Worm (Caenorhabditis elegans) whole organism, L4 larva: ENCODE measurements around the gene acp-2.

Experiments
- D1046.2 ChIP-seq: fragments of 200-800 bp; sonication (Bioruptor generic); IDR thresholded peaks from 2 replicates; pipeline ENCODE4 v1.3.6; 2022; ENCODE audit warnings: missing genetic modification characterization, missing compliant biosample characterization
- F10B5.3 ChIP-seq: sonication (generic microtip); optimal IDR thresholded peaks from 2 replicates; lab custom pipeline; 2016; ENCODE audit warnings: mild to moderate bottlenecking, missing genetic modification characterization, missing compliant biosample characterization
- F37D6.2 ChIP-seq: sonication (generic microtip); optimal IDR thresholded peaks from 2 replicates; lab custom pipeline; 2016; ENCODE audit warnings: mild to moderate bottlenecking, missing genetic modification characterization, missing compliant biosample characterization
- F49E8.2 ChIP-seq: sonication (generic microtip); optimal IDR thresholded peaks from 2 replicates; lab custom pipeline; 2016; ENCODE audit warnings: missing compliant biosample characterization, mild to moderate bottlenecking, missing genetic modification characterization, borderline replicate concordance
- T26A8.4 ChIP-seq: fragments of 200-800 bp; sonication (Bioruptor generic); IDR thresholded peaks from 2 replicates; pipeline ENCODE4 v1.3.6; 2022; ENCODE audit warnings: missing genetic modification characterization, missing compliant biosample characterization
- Y48G9A.11 ChIP-seq: fragments of 200-800 bp; sonication (Bioruptor generic); IDR thresholded peaks from 2 replicates; pipeline ENCODE4 v1.3.6; 2022; ENCODE audit warnings: missing genetic modification reagents, missing genetic modification characterization, missing compliant biosample characterization
- Y5F2A.4 ChIP-seq: fragments of 200-800 bp; sonication (Bioruptor generic); optimal IDR thresholded peaks from 2 replicates; lab custom pipeline; 2018; ENCODE audit warnings: mild to moderate bottlenecking, missing genetic modification characterization, missing compliant biosample characterization
- ZK546.5 ChIP-seq, 2 experiments: sonication (generic microtip); optimal IDR thresholded peaks; 2 replicates each; lab custom pipeline; 2017; ENCODE audit warnings: missing biosample characterization in 2 of 2, missing genetic modification characterization in 2 of 2
- aha-1 ChIP-seq: fragments of 150-350 bp; peaks from one replicate; lab custom pipeline; 2014; ENCODE audit warnings: missing biosample characterization, missing genetic modification characterization
- aly-2 ChIP-seq: sonication (generic microtip); optimal IDR thresholded peaks from 2 replicates; lab custom pipeline; 2018; ENCODE audit warnings: missing biosample characterization, missing genetic modification characterization
- attf-4 ChIP-seq: sonication (generic microtip); optimal IDR thresholded peaks from 3 replicates; lab custom pipeline; 2017; ENCODE audit warnings: missing biosample characterization, missing genetic modification characterization
- ceh-20 ChIP-seq: fragments of 200-800 bp; sonication (Bioruptor generic); IDR thresholded peaks from 2 replicates; pipeline ENCODE4 v1.3.6; 2022; ENCODE audit warnings: missing genetic modification reagents, missing genetic modification characterization, missing compliant biosample characterization
- ceh-32 ChIP-seq: sonication (generic microtip); optimal IDR thresholded peaks from 2 replicates; lab custom pipeline; 2016; ENCODE audit warnings: mild to moderate bottlenecking, missing genetic modification characterization, missing compliant biosample characterization; ENCODE audit not compliant: poor library complexity
- ctbp-1 ChIP-seq: fragments of 200-800 bp; sonication (Bioruptor generic); IDR thresholded peaks from 2 replicates; pipeline ENCODE4 v1.3.6; 2022; ENCODE audit warnings: missing genetic modification reagents, missing genetic modification characterization, missing compliant biosample characterization
- daf-16 ChIP-seq, 3 experiments: sonication (generic microtip); optimal IDR thresholded peaks; 2 replicates each; lab custom pipeline; 2016 to 2017; ENCODE audit warnings: missing genetic modification characterization in 3 of 3, missing genetic modification reagents in 3 of 3, mild to moderate bottlenecking in 2 of 3, missing compliant biosample characterization in 2 of 3, missing biosample characterization in 1 of 3, moderate library complexity in 1 of 3
- daf-19 ChIP-seq: fragments of 200-800 bp; sonication (Bioruptor generic); conservative IDR thresholded peaks from 2 replicates; pipeline ENCODE4 v1.3.6; 2022; ENCODE audit warnings: missing genetic modification characterization, missing compliant biosample characterization
- dmd-8 ChIP-seq: fragments of 200-800 bp; sonication (Bioruptor generic); IDR thresholded peaks from 2 replicates; pipeline ENCODE4 v1.3.6; 2022; ENCODE audit warnings: missing genetic modification characterization, missing compliant biosample characterization
- dmd-9 ChIP-seq: fragments of 200-800 bp; sonication (Bioruptor generic); IDR thresholded peaks from 2 replicates; pipeline ENCODE4 v1.3.6; 2022; ENCODE audit warnings: missing genetic modification reagents, missing genetic modification characterization, missing compliant biosample characterization
- duxl-1 ChIP-seq: sonication (generic microtip); optimal IDR thresholded peaks from 2 replicates; lab custom pipeline; 2016; ENCODE audit warnings: mild to moderate bottlenecking, missing genetic modification characterization, moderate library complexity, missing compliant biosample characterization; ENCODE audit not compliant: poor library complexity
- fos-1 ChIP-seq: fragments of 150-350 bp; optimal IDR thresholded peaks from 2 replicates; lab custom pipeline; 2014; ENCODE audit warnings: missing biosample characterization, missing genetic modification characterization
- gei-8 ChIP-seq: fragments of 200-800 bp; sonication (Bioruptor generic); optimal IDR thresholded peaks from 2 replicates; lab custom pipeline; 2018; ENCODE audit warnings: mild to moderate bottlenecking, missing genetic modification characterization, missing compliant biosample characterization
- hif-1 ChIP-seq, 2 experiments: sonication (generic microtip); optimal IDR thresholded peaks; 2 replicates each; lab custom pipeline; 2016 to 2017; ENCODE audit warnings: missing compliant biosample characterization in 2 of 2, missing genetic modification characterization in 2 of 2, missing genetic modification reagents in 2 of 2, missing genotype in 2 of 2, mild to moderate bottlenecking in 1 of 2
- hlh-11 ChIP-seq: fragments of 200-800 bp; sonication (Bioruptor generic); optimal IDR thresholded peaks from 2 replicates; lab custom pipeline; 2018; ENCODE audit warnings: mild to moderate bottlenecking, missing genetic modification characterization, missing compliant biosample characterization
- hmg-1.1 ChIP-seq: fragments of 200-800 bp; sonication (Bioruptor generic); IDR thresholded peaks from 2 replicates; pipeline ENCODE4 v1.3.6; 2022; ENCODE audit warnings: missing genetic modification reagents, missing genetic modification characterization, missing compliant biosample characterization
- lim-7 ChIP-seq: fragments of 200-800 bp; sonication (Bioruptor generic); IDR thresholded peaks from 2 replicates; pipeline ENCODE4 v1.3.6; 2022; ENCODE audit warnings: missing genetic modification characterization, missing compliant biosample characterization
- lin-1 ChIP-seq: fragments of 200-800 bp; sonication (Bioruptor generic); IDR thresholded peaks from 2 replicates; pipeline ENCODE4 v1.3.6; 2022; ENCODE audit warnings: missing genetic modification reagents, missing genetic modification characterization, missing compliant biosample characterization
- lsy-2 ChIP-seq, 2 experiments: fragments of 150-350 bp in 1 of 2; sonication (generic microtip) in 1 of 2; optimal IDR thresholded peaks; 2 replicates each; lab custom pipeline; 2014 to 2017; ENCODE audit warnings: missing biosample characterization in 2 of 2, missing genetic modification characterization in 2 of 2
- madf-5 ChIP-seq, 2 experiments: fragments of 200-800 bp; sonication (Bioruptor generic); IDR thresholded peaks; 2 replicates each; pipeline ENCODE4 v1.3.6; 2022; ENCODE audit warnings: missing compliant biosample characterization in 2 of 2, missing genetic modification characterization in 2 of 2
- madf-9 ChIP-seq: fragments of 200-800 bp; sonication (Bioruptor generic); conservative IDR thresholded peaks from 2 replicates; pipeline ENCODE4 v1.3.6; 2022; ENCODE audit warnings: missing genetic modification reagents, missing genetic modification characterization, missing compliant biosample characterization
- mdt-29 ChIP-seq: fragments of 200-800 bp; sonication (Bioruptor generic); IDR thresholded peaks from 2 replicates; pipeline ENCODE4 v1.3.6; 2022; ENCODE audit warnings: missing genetic modification reagents, missing genetic modification characterization, missing compliant biosample characterization
- mes-2 ChIP-seq: sonication (generic microtip); optimal IDR thresholded peaks from 2 replicates; lab custom pipeline; 2016; ENCODE audit warnings: missing genotype, mild to moderate bottlenecking, missing genetic modification characterization, missing compliant biosample characterization; ENCODE audit not compliant: poor library complexity, severe bottlenecking
- mxl-2 ChIP-seq: fragments of 200-800 bp; sonication (Bioruptor generic); conservative IDR thresholded peaks from 2 replicates; pipeline ENCODE4 v1.3.6; 2022; ENCODE audit warnings: missing genetic modification reagents, missing genetic modification characterization, missing compliant biosample characterization
- nhr-10 ChIP-seq: fragments of 150-350 bp; optimal IDR thresholded peaks from 2 replicates; lab custom pipeline; 2014; ENCODE audit warnings: missing biosample characterization, missing genetic modification characterization
- nhr-102 ChIP-seq: sonication (generic microtip); optimal IDR thresholded peaks from 2 replicates; lab custom pipeline; 2016; ENCODE audit warnings: mild to moderate bottlenecking, missing genetic modification characterization, moderate library complexity, missing compliant biosample characterization
- nhr-11 ChIP-seq: fragments of 150-350 bp; optimal IDR thresholded peaks from 2 replicates; lab custom pipeline; 2014; ENCODE audit warnings: missing biosample characterization, missing genetic modification characterization
- nhr-28 ChIP-seq: fragments of 150-350 bp; optimal IDR thresholded peaks from 2 replicates; lab custom pipeline; 2014; ENCODE audit warnings: missing biosample characterization, missing genetic modification characterization
- nhr-41 ChIP-seq: fragments of 200-800 bp; sonication (Bioruptor generic); IDR thresholded peaks from 2 replicates; pipeline ENCODE4 v1.3.6; 2022; ENCODE audit warnings: missing genetic modification reagents, missing genetic modification characterization, missing compliant biosample characterization
- nhr-42 ChIP-seq: fragments of 200-800 bp; sonication (Bioruptor generic); IDR thresholded peaks from 2 replicates; pipeline ENCODE4 v1.3.6; 2022; ENCODE audit warnings: missing genetic modification characterization, missing compliant biosample characterization
- nhr-48 ChIP-seq: sonication (generic microtip); optimal IDR thresholded peaks from 2 replicates; lab custom pipeline; 2016; ENCODE audit warnings: mild to moderate bottlenecking, missing genetic modification characterization, missing compliant biosample characterization
- nhr-6 ChIP-seq: fragments of 150-350 bp; optimal IDR thresholded peaks from 2 replicates; lab custom pipeline; 2014; ENCODE audit warnings: missing biosample characterization, missing genetic modification characterization
- nhr-77 ChIP-seq: fragments of 150-350 bp; optimal IDR thresholded peaks from 2 replicates; lab custom pipeline; 2014; ENCODE audit warnings: missing biosample characterization, missing genetic modification characterization
- php-3 ChIP-seq: fragments of 200-800 bp; sonication (Bioruptor generic); IDR thresholded peaks from 2 replicates; pipeline ENCODE4 v1.3.6; 2022; ENCODE audit warnings: missing genetic modification reagents, missing genetic modification characterization, missing compliant biosample characterization
- pqm-1 ChIP-seq: sonication (generic microtip); optimal IDR thresholded peaks from 2 replicates; lab custom pipeline; 2017; ENCODE audit warnings: missing biosample characterization, missing genetic modification characterization
- saeg-2 ChIP-seq: fragments of 200-800 bp; sonication (Bioruptor generic); IDR thresholded peaks from 2 replicates; pipeline ENCODE4 v1.3.6; 2022; ENCODE audit warnings: missing genetic modification reagents, missing genetic modification characterization, missing compliant biosample characterization
- sdz-12 ChIP-seq: fragments of 200-800 bp; sonication (Bioruptor generic); optimal IDR thresholded peaks from 2 replicates; lab custom pipeline; 2018; ENCODE audit warnings: mild to moderate bottlenecking, missing genetic modification characterization, missing compliant biosample characterization
- spr-1 ChIP-seq: sonication (generic microtip); optimal IDR thresholded peaks from 2 replicates; lab custom pipeline; 2016; ENCODE audit warnings: mild to moderate bottlenecking, missing genetic modification characterization, missing compliant biosample characterization
- tag-97 ChIP-seq: fragments of 200-800 bp; sonication (Bioruptor generic); IDR thresholded peaks from 2 replicates; pipeline ENCODE4 v1.3.6; 2022; ENCODE audit warnings: missing genetic modification characterization, missing compliant biosample characterization
- zfp-3 ChIP-seq: fragments of 200-800 bp; sonication (Bioruptor generic); conservative IDR thresholded peaks from 2 replicates; pipeline ENCODE4 v1.3.6; 2022; ENCODE audit warnings: missing genetic modification reagents, missing genetic modification characterization, missing compliant biosample characterization

acp-2 gene

DNA sequence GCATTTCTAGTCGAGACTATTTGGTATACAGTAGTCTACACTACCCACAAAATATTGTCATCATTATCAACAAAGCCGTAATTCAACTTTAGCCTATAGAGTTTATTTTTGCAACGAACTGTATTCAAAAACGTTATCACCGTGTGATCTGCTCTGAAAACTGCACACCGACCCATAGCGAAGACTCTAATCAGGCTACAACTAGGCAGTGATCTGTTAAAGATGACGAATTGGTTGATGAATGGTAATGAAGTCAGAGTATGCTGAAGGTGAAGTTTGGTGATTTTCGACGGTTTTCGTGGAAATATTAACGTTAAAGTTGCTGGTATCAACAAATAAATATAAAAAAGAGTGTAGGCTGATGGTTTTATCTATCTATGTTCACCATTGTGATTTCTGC, 45.0 kb downstream of the acp-2 start (continued):
- TF ChIP-seq dmd-9 (GFP tag; lab: Robert Waterston, UW) (no peak), T26A8.4 (GFP tag; lab: Robert Waterston, UW) (no peak), mxl-2 (GFP tag; lab: Robert Waterston, UW) (no peak), madf-9 (no peak), ceh-20 (GFP tag; lab: Robert Waterston, UW) (no peak), nhr-28 (peak; percentile 74), madf-5 (GFP tag; IDR thresholded peaks at IDR 0.05; lab: Robert Waterston, UW) (no peak), nhr-6 (tag; lab: Kevin White, UChicago) (no peak), Y5F2A.4 (GFP tag; lab: Kevin White, UChicago) (no peak), ctbp-1 (GFP tag; lab: Robert Waterston, UW) (no peak), F37D6.2 (tag; lab: Kevin White, UChicago) (no peak), nhr-102 (peak; percentile 59), hmg-1.1 (GFP tag; lab: Robert Waterston, UW) (no peak), nhr-42 (GFP tag; lab: Robert Waterston, UW) (no peak), daf-19 (no peak), ceh-32 (tag; lab: Kevin White, UChicago) (no peak), aha-1 (tag; lab: Kevin White, UChicago) (no peak), pqm-1 (tag; lab: Kevin White, UChicago) (peak; percentile 80), tag-97 (GFP tag; lab: Robert Waterston, UW) (no peak), hlh-11 (tag; lab: Kevin White, UChicago) (peak; percentile 76), gei-8 (GFP tag; lab: Kevin White, UChicago) (no peak), F49E8.2 (no peak), nhr-48 (tag; lab: Kevin White, UChicago) (peak; percentile 25), zfp-3 (GFP tag; lab: Robert Waterston, UW) (no peak), nhr-10 (tag; lab: Kevin White, UChicago) (peak; percentile 1), ZK546.5 (tag; optimal IDR thresholded peaks at IDR 0.05; lab: Kevin White, UChicago) (no peak), nhr-77 (tag; lab: Kevin White, UChicago) (no peak), spr-1 (tag; lab: Kevin White, UChicago) (no peak), saeg-2 (GFP tag; lab: Robert Waterston, UW) (peak; percentile 57; the same call in 1 of the 2 replicates), aly-2 (no peak), nhr-41 (no peak), lim-7 (no peak)
- TF ChIP-seq, all 104 proteins: peak for 12

ce11 chrII:8385561-8385960, 46.3 kb downstream of the acp-2 start:
- TF ChIP-seq lsy-2 (tag; optimal IDR thresholded peaks at IDR 0.05; lab: Kevin White, UChicago) = peak in 1 of 2 experiments; percentile 56
- no peak for TF ChIP-seq Y48G9A.11 (GFP tag; lab: Robert Waterston, UW)
- peak; percentile 18 for TF ChIP-seq pqm-1 (tag; lab: Kevin White, UChicago)
- peak; percentile 29 for TF ChIP-seq nhr-28
- no peak for TF ChIP-seq nhr-102
- TF ChIP-seq, all 104 proteins: peak for 3

DNA sequence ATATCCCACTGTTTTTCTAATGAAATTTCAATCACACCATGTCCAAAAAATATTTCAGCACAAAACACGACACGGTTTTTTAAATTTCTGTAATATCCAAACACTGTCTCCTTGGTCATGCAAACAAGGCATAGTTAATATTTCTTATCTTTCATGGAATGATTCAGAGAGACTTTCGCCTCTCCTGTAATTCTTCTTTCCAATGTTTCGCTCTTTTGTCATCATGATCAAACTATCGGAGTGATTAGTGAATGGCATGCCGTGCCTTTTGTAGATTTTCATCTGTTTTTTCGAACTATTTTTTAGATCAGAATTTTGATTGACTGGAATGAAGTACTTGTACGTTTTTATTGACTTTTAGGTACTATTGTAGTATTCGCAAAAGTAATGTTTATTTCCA, 47.5 kb downstream of the acp-2 start:
- TF ChIP-seq aly-2 (no peak), dmd-8 (GFP tag; lab: Robert Waterston, UW) (no peak), aha-1 (tag; lab: Kevin White, UChicago) (peak; percentile 72), sdz-12 (GFP tag; lab: Kevin White, UChicago) (no peak), F37D6.2 (tag; lab: Kevin White, UChicago) (no peak), F10B5.3 (no peak), pqm-1 (tag; lab: Kevin White, UChicago) (peak; percentile 81), madf-5 (GFP tag; IDR thresholded peaks at IDR 0.05; lab: Robert Waterston, UW) (no peak), fos-1 (tag; lab: Kevin White, UChicago) (no peak), lin-1 (GFP tag; lab: Robert Waterston, UW) (no peak), mdt-29 (GFP tag; lab: Robert Waterston, UW) (no peak), D1046.2 (no peak), mes-2 (tag; lab: Kevin White, UChicago) (peak; percentile 44), tag-97 (GFP tag; lab: Robert Waterston, UW) (no peak), hif-1 (tag; optimal IDR thresholded peaks at IDR 0.05; lab: Kevin White, UChicago) (no peak), daf-16 (GFP tag; optimal IDR thresholded peaks at IDR 0.05; lab: Kevin White, UChicago) (no peak), daf-16 (tag; optimal IDR thresholded peaks at IDR 0.05; lab: Kevin White, UChicago) (peak; percentile 36), nhr-11 (no peak), nhr-42 (GFP tag; lab: Robert Waterston, UW) (no peak), duxl-1 (tag; lab: Kevin White, UChicago) (no peak), lsy-2 (tag; optimal IDR thresholded peaks at IDR 0.05; lab: Kevin White, UChicago) (peak in 1 of 2 experiments; percentile 25), ctbp-1 (GFP tag; lab: Robert Waterston, UW) (no peak), php-3 (GFP tag; lab: Robert Waterston, UW) (no peak), attf-4 (tag; lab: Kevin White, UChicago) (no peak)
